Worm (Caenorhabditis elegans) whole organism, L3 larva: ENCODE data around the gene C45B2.8.

Experiments
- R02D3.7 ChIP-seq: fragments of 150-350 bp; optimal IDR thresholded peaks from 2 replicates; lab custom pipeline; 2014; ENCODE audit warnings: missing biosample characterization, missing genetic modification characterization
- ZK546.5 ChIP-seq: sonication (generic microtip); optimal IDR thresholded peaks from 2 replicates; lab custom pipeline; 2017; ENCODE audit warnings: missing biosample characterization, missing genetic modification characterization
- aly-2 ChIP-seq: fragments of 150-350 bp; optimal IDR thresholded peaks from 2 replicates; lab custom pipeline; 2014; ENCODE audit warnings: missing biosample characterization, missing genetic modification characterization
- ama-1 ChIP-seq: fragments of 150-350 bp; optimal IDR thresholded peaks from 2 replicates; lab custom pipeline; 2018
- ceh-16 ChIP-seq: sonication (generic microtip); optimal IDR thresholded peaks from 2 replicates; lab custom pipeline; 2017; ENCODE audit warnings: missing biosample characterization, missing genetic modification characterization
- ceh-28 ChIP-seq: fragments of 150-350 bp; optimal IDR thresholded peaks from 2 replicates; lab custom pipeline; 2014; ENCODE audit warnings: missing biosample characterization, missing genetic modification reagents, missing genetic modification characterization
- ceh-82 ChIP-seq: fragments of 150-350 bp; optimal IDR thresholded peaks from 2 replicates; lab custom pipeline; 2014; ENCODE audit warnings: missing biosample characterization, missing genetic modification characterization
- ceh-9 ChIP-seq: sonication (generic microtip); optimal IDR thresholded peaks from 2 replicates; lab custom pipeline; 2018; ENCODE audit warnings: missing biosample characterization, missing genetic modification characterization
- daf-12 ChIP-seq: fragments of 150-350 bp; optimal IDR thresholded peaks from 2 replicates; lab custom pipeline; 2014; ENCODE audit warnings: missing biosample characterization, missing genetic modification reagents, missing genetic modification characterization
- egl-5 ChIP-seq: fragments of 150-350 bp; optimal IDR thresholded peaks from 2 replicates; lab custom pipeline; 2017; ENCODE audit warnings: missing biosample characterization, missing genetic modification reagents, missing genetic modification characterization, inconsistent platforms
- elt-1 ChIP-seq: fragments of 150-350 bp; optimal IDR thresholded peaks from 2 replicates; lab custom pipeline; 2014; ENCODE audit warnings: missing biosample characterization, missing genetic modification characterization
- elt-2 ChIP-seq: sonication (generic microtip); optimal IDR thresholded peaks from 2 replicates; lab custom pipeline; 2016; ENCODE audit warnings: missing genetic modification reagents, mild to moderate bottlenecking, missing genetic modification characterization, missing compliant biosample characterization
- elt-3 ChIP-seq, 3 experiments: fragments of 150-350 bp in 1 of 3; sonication (generic microtip) in 2 of 3; optimal IDR thresholded peaks; 2 replicates in 2 of 3; 4 replicates in 1 of 3; lab custom pipeline; 2014 to 2017; ENCODE audit warnings: missing biosample characterization in 3 of 3, missing genetic modification characterization in 3 of 3
- eor-1 ChIP-seq, 2 experiments: fragments of 150-350 bp; optimal IDR thresholded peaks; 2 replicates each; lab custom pipeline; 2014 to 2018; ENCODE audit warnings: missing biosample characterization in 2 of 2, missing genetic modification characterization in 2 of 2
- fkh-10 ChIP-seq: sonication (generic microtip); optimal IDR thresholded peaks from 2 replicates; lab custom pipeline; 2017; ENCODE audit warnings: missing biosample characterization, missing genetic modification reagents, missing genetic modification characterization
- fkh-2 ChIP-seq: fragments of 150-350 bp; optimal IDR thresholded peaks from 2 replicates; lab custom pipeline; 2014; ENCODE audit warnings: missing biosample characterization, missing genetic modification reagents, missing genetic modification characterization
- fos-1 ChIP-seq: fragments of 150-350 bp; optimal IDR thresholded peaks from 2 replicates; lab custom pipeline; 2014; ENCODE audit warnings: missing biosample characterization, missing genetic modification characterization
- hmg-11 ChIP-seq: sonication (generic microtip); optimal IDR thresholded peaks from 2 replicates; lab custom pipeline; 2016; ENCODE audit warnings: missing genetic modification characterization, missing compliant biosample characterization
- mdl-1 ChIP-seq: fragments of 150-350 bp; optimal IDR thresholded peaks from 2 replicates; lab custom pipeline; 2014; ENCODE audit warnings: missing biosample characterization, missing genetic modification characterization
- nhr-23 ChIP-seq: fragments of 150-350 bp; optimal IDR thresholded peaks from 2 replicates; lab custom pipeline; 2014; ENCODE audit warnings: missing biosample characterization, missing genetic modification reagents, missing genetic modification characterization
- nhr-28 ChIP-seq: fragments of 150-350 bp; optimal IDR thresholded peaks from 2 replicates; lab custom pipeline; 2014; ENCODE audit warnings: missing biosample characterization, missing genetic modification characterization
- nhr-43 ChIP-seq: sonication (generic microtip); optimal IDR thresholded peaks from 2 replicates; lab custom pipeline; 2016; ENCODE audit warnings: mild to moderate bottlenecking, missing genetic modification characterization, missing compliant biosample characterization; ENCODE audit not compliant: poor library complexity, severe bottlenecking
- nhr-67 ChIP-seq: fragments of 150-350 bp; optimal IDR thresholded peaks from 2 replicates; lab custom pipeline; 2014; ENCODE audit warnings: missing biosample characterization, missing genetic modification characterization
- nhr-76 ChIP-seq: fragments of 150-350 bp; sonication (generic microtip); optimal IDR thresholded peaks from 5 replicates; lab custom pipeline; 2014; ENCODE audit warnings: missing biosample characterization, missing genetic modification characterization
- nhr-77 ChIP-seq: fragments of 150-350 bp; optimal IDR thresholded peaks from 2 replicates; lab custom pipeline; 2014; ENCODE audit warnings: missing biosample characterization, missing genetic modification characterization
- pha-4 ChIP-seq: fragments of 150-350 bp; optimal IDR thresholded peaks from 2 replicates; lab custom pipeline; 2014; ENCODE audit warnings: missing biosample characterization, missing genetic modification reagents, missing genetic modification characterization
- pqm-1 ChIP-seq: fragments of 150-350 bp; optimal IDR thresholded peaks from 2 replicates; lab custom pipeline; 2017; ENCODE audit warnings: missing biosample characterization, missing genetic modification characterization, inconsistent platforms
- sea-2 ChIP-seq: fragments of 150-350 bp; sonication (generic microtip); optimal IDR thresholded peaks from 4 replicates; lab custom pipeline; 2014; ENCODE audit warnings: missing biosample characterization, missing genetic modification reagents, missing genetic modification characterization
- snpc-4 ChIP-seq: fragments of 150-350 bp; optimal IDR thresholded peaks from 2 replicates; lab custom pipeline; 2014; ENCODE audit warnings: missing biosample characterization, missing genetic modification characterization
- tbx-2 ChIP-seq: sonication (generic microtip); optimal IDR thresholded peaks from 2 replicates; lab custom pipeline; 2016; ENCODE audit warnings: mild to moderate bottlenecking, missing genetic modification characterization, missing compliant biosample characterization
- unc-62 ChIP-seq: fragments of 150-350 bp; sonication (generic microtip); optimal IDR thresholded peaks from 4 replicates; lab custom pipeline; 2014; ENCODE audit warnings: missing biosample characterization, missing genetic modification reagents, missing genetic modification characterization
- zag-1 ChIP-seq: fragments of 150-350 bp; optimal IDR thresholded peaks from 2 replicates; lab custom pipeline; 2014; ENCODE audit warnings: missing biosample characterization, missing genetic modification characterization
- ztf-11 ChIP-seq: fragments of 150-350 bp; optimal IDR thresholded peaks from 2 replicates; lab custom pipeline; 2014; ENCODE audit warnings: missing biosample characterization, missing genetic modification characterization
- ztf-4 ChIP-seq: fragments of 150-350 bp; optimal IDR thresholded peaks from 2 replicates; lab custom pipeline; 2014; ENCODE audit warnings: missing biosample characterization, missing genetic modification characterization

C45B2.8 gene

DNA sequence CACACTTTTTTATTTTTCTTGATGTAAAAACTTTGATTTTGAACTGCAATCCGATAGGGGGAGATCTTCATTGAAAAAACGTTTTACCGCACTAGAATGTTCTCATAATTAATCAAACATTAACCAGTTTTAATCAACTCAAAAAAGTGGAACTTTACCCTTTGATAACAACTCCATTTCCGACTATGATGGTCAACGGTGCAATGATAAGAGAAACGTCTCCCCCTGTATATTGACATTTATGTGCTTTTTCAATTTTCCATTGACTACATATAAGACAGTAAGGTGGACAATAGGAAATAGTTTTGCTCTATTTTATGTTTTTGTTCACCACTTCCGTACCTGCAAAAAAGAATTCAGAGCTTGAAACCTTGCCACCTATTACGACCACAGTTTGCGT lies 10.6 kb downstream of the C45B2.8 start:
- no peak for TF ChIP-seq nhr-77 (tag; lab: Kevin White, UChicago)
- TF ChIP-seq pha-4: peak; percentile 77
- no peak for TF ChIP-seq nhr-67 (tag; lab: Kevin White, UChicago)
- peak; percentile 78 for TF ChIP-seq pqm-1 (tag; lab: Kevin White, UChicago)
- no peak for TF ChIP-seq unc-62 (GFP tag; lab: Kevin White, UChicago)
- peak; percentile 85 for TF ChIP-seq elt-2 (tag; lab: Kevin White, UChicago)

- TF ChIP-seq ceh-16 (no peak), pqm-1 (tag; lab: Kevin White, UChicago) (peak; percentile 61), elt-2 (tag; lab: Kevin White, UChicago) (peak; percentile 53)
- TF ChIP-seq, all 47 proteins: peak for 2
Measured at ce11 chrX:6100395-6101099, 12.8 kb downstream of the C45B2.8 start.

DNA sequence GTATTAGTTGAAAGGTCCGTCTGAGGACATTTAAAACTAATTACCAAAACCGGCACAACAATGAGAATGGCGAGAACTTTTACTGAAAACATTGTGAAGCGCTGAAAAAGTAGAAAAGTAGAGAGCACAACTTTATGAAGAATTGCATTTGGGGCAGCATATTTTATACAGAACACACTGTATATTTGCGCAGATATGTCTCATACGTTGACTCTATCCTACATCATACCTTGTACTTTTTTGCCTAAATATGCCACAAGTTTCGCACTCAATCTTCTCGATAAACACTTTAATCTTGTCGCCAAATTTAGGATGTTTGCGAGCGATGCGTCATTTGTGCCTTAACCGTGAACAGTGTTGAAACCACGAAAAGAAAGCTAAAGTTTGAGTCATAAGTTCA lies 15.5 kb downstream of the C45B2.8 start, which contains the start of gene C15H9.11:
Gene C15H9.11, minus strand, starts transcription at position 101 of the 400 bp plus-strand sequence.
- TF ChIP-seq egl-5 (tag; lab: Kevin White, UChicago): no peak
- no peak for TF ChIP-seq hmg-11 (tag; lab: Kevin White, UChicago)
- no peak for TF ChIP-seq ceh-9
- no peak for TF ChIP-seq nhr-43 (tag; lab: Kevin White, UChicago)
- no peak for TF ChIP-seq mdl-1 (tag; lab: Kevin White, UChicago)
- TF ChIP-seq ZK546.5 (tag; lab: Kevin White, UChicago): no peak
- TF ChIP-seq R02D3.7 (tag; lab: Kevin White, UChicago): no peak
- no peak for TF ChIP-seq ztf-11 (tag; lab: Kevin White, UChicago)
- TF ChIP-seq nhr-23 (tag; lab: Kevin White, UChicago): no peak
- TF ChIP-seq ztf-4: no peak
- TF ChIP-seq nhr-28: no peak
- TF ChIP-seq aly-2 (tag; lab: Kevin White, UChicago): no peak
- TF ChIP-seq, all 47 proteins: peak for 0

ce11 chrX:6107962-6108361 lies 20.2 kb downstream of the C45B2.8 start:
- no peak for TF ChIP-seq ceh-82 (tag; lab: Kevin White, UChicago)
- no peak for TF ChIP-seq pha-4
- TF ChIP-seq elt-3 (tag; optimal IDR thresholded peaks at IDR 0.05; lab: Kevin White, UChicago): no peak
- TF ChIP-seq sea-2 (GFP tag; lab: Kevin White, UChicago): no peak
- TF ChIP-seq fos-1 (tag; lab: Kevin White, UChicago): no peak
- no peak for TF ChIP-seq nhr-77 (tag; lab: Kevin White, UChicago)
- no peak for TF ChIP-seq elt-1 (tag; lab: Kevin White, UChicago)
- no peak for TF ChIP-seq aly-2 (tag; lab: Kevin White, UChicago)
- no peak for TF ChIP-seq daf-12 (tag; lab: Kevin White, UChicago)
- no peak for TF ChIP-seq egl-5 (tag; lab: Kevin White, UChicago)
- TF ChIP-seq eor-1 (tag; optimal IDR thresholded peaks at IDR 0.05; lab: Kevin White, UChicago): no peak
- TF ChIP-seq zag-1 (tag; lab: Kevin White, UChicago): no peak
- TF ChIP-seq ztf-4: no peak
- no peak for TF ChIP-seq nhr-76
- no peak for TF ChIP-seq ama-1 (lab: Kevin White, UChicago)
- TF ChIP-seq pqm-1 (tag; lab: Kevin White, UChicago): no peak
- no peak for TF ChIP-seq fkh-2 (tag; lab: Kevin White, UChicago)
- no peak for TF ChIP-seq snpc-4

ce11 chrX:6109288-6109770 lies 21.6 kb downstream of the C45B2.8 start, which contains the start of gene kynu-1:
TSS of gene kynu-1 (minus strand) at chrX:6109338.
- peak; percentile 66 for TF ChIP-seq ceh-28 (tag; lab: Kevin White, UChicago)
- TF ChIP-seq ceh-16: no peak
- TF ChIP-seq tbx-2 (tag; lab: Kevin White, UChicago): no peak
- peak; percentile 53 for TF ChIP-seq nhr-23 (tag; lab: Kevin White, UChicago)
- peak; percentile 57 for TF ChIP-seq elt-2 (tag; lab: Kevin White, UChicago)
- peak; percentile 81 for TF ChIP-seq elt-1 (tag; lab: Kevin White, UChicago)
- peak; percentile 32 for TF ChIP-seq nhr-43 (tag; lab: Kevin White, UChicago)
- no peak for TF ChIP-seq mdl-1 (tag; lab: Kevin White, UChicago)
- no peak for TF ChIP-seq fkh-10 (GFP tag; lab: Kevin White, UChicago)
- TF ChIP-seq, all 47 proteins: peak for 5
